Worm (Caenorhabditis elegans) whole organism, young adult: Measurements from ENCODE around the gene peli-1.
"Not testable (repeated sequence)": the region's sequence is repeated elsewhere in the genome, so short reads cannot be mapped to it uniquely, and the experiment has no call there.

ENCODE experiments used
- D2030.7 ChIP-seq: fragments of 200-800 bp; sonication (Bioruptor generic); IDR thresholded peaks from 2 replicates; pipeline ENCODE4 v1.3.6; 2022; ENCODE audit warnings: missing genetic modification reagents, missing genetic modification characterization, missing compliant biosample characterization
- T07F8.4 ChIP-seq: sonication (generic microtip); optimal IDR thresholded peaks from 2 replicates; lab custom pipeline; 2016; ENCODE audit warnings: mild to moderate bottlenecking, missing genetic modification characterization, moderate library complexity, missing compliant biosample characterization
- T26A5.8 ChIP-seq: sonication (generic microtip); optimal IDR thresholded peaks from 2 replicates; lab custom pipeline; 2016; ENCODE audit warnings: missing genetic modification characterization, missing compliant biosample characterization
- Y79H2A.3 ChIP-seq: fragments of 200-800 bp; sonication (Bioruptor generic); conservative IDR thresholded peaks from 2 replicates; pipeline ENCODE4 v1.3.6; 2022; ENCODE audit warnings: missing genetic modification reagents, missing genetic modification characterization, missing compliant biosample characterization
- athp-1 ChIP-seq: sonication (generic microtip); optimal IDR thresholded peaks from 2 replicates; lab custom pipeline; 2017; ENCODE audit warnings: mild to moderate bottlenecking, missing genetic modification characterization, missing compliant biosample characterization
- cebp-1 ChIP-seq, 2 experiments: fragments of 200-800 bp in 1 of 2; sonication (Bioruptor generic) in 1 of 2; sonication (generic microtip) in 1 of 2; IDR thresholded peaks in 1 of 2; optimal IDR thresholded peaks in 1 of 2; 2 replicates each; pipeline versions ENCODE4 v1.3.6 to Lab custom; 2017 to 2022; ENCODE audit warnings: missing compliant biosample characterization in 2 of 2, missing genetic modification characterization in 2 of 2, mild to moderate bottlenecking in 1 of 2, missing genetic modification reagents in 1 of 2, moderate library complexity in 1 of 2
- hrde-1 ChIP-seq: sonication (generic microtip); optimal IDR thresholded peaks from 2 replicates; lab custom pipeline; 2016; ENCODE audit warnings: missing genetic modification characterization, mild to moderate bottlenecking, missing compliant biosample characterization, moderate library complexity, missing genotype, missing genetic modification reagents, borderline replicate concordance
- nfya-1 ChIP-seq: sonication (generic microtip); optimal IDR thresholded peaks from 2 replicates; lab custom pipeline; 2017; ENCODE audit warnings: antibody characterized with exemption, missing compliant biosample characterization, missing genetic modification characterization, borderline replicate concordance; ENCODE audit not compliant: insufficient read depth
- pha-4 ChIP-seq: fragments of 150-350 bp; sonication (generic microtip); optimal IDR thresholded peaks from 2 replicates; lab custom pipeline; 2014; ENCODE audit warnings: missing biosample characterization, missing genetic modification reagents, missing genetic modification characterization
- snpc-4 ChIP-seq, 5 experiments: fragments of 150-350 bp in 1 of 5; sonication (generic microtip) in 4 of 5; optimal IDR thresholded peaks; 2 replicates each; lab custom pipeline; 2014 to 2018; ENCODE audit warnings: missing genetic modification characterization in 5 of 5, missing biosample characterization in 3 of 5, antibody characterized with exemption in 2 of 5, mild to moderate bottlenecking in 2 of 5, missing compliant biosample characterization in 2 of 5, missing genotype in 2 of 5, moderate library complexity in 2 of 5, missing genetic modification reagents in 1 of 5
- tlf-1 ChIP-seq: fragments of 200-800 bp; sonication (Bioruptor generic); optimal IDR thresholded peaks from 2 replicates; lab custom pipeline; 2018; ENCODE audit warnings: mild to moderate bottlenecking, missing genetic modification characterization, missing compliant biosample characterization
- zim-3 ChIP-seq: sonication (generic microtip); optimal IDR thresholded peaks from 2 replicates; lab custom pipeline; 2017; ENCODE audit warnings: mild to moderate bottlenecking, missing genetic modification characterization, moderate library complexity, missing compliant biosample characterization
- ztf-3 ChIP-seq: fragments of 200-800 bp; sonication (Bioruptor generic); optimal IDR thresholded peaks from 2 replicates; lab custom pipeline; 2018; ENCODE audit warnings: mild to moderate bottlenecking, missing genetic modification characterization, missing compliant biosample characterization

DNA sequence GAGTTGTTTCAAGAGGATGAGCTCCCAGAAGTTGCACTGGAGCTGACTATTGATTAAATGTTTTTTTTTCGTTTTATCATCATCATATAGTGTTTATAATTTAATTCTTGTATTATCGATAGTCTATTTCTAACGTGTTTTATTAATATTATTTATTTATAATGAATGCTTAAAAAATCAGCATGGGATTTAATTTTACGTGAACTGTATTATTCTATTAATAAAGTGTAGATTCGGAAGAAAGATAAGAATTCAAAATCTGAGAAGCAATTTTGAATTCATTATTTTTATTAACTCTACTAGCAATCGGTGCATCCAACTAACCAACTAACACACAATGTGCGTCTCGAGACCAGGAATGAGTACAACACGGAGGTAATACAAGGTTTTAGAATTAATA, 42.3 kb upstream of the peli-1 start, which contains the start of gene C14C11.1:
- not testable (repeated sequence) for TF ChIP-seq ztf-3 (GFP tag; lab: Kevin White, UChicago); T07F8.4 (tag; lab: Kevin White, UChicago); nfya-1 (tag; lab: Kevin White, UChicago); cebp-1 (GFP tag; IDR thresholded peaks at IDR 0.05; lab: Robert Waterston, UW); cebp-1 (tag; optimal IDR thresholded peaks at IDR 0.05; lab: Kevin White, UChicago); athp-1; pha-4 (tag; lab: Kevin White, UChicago); Y79H2A.3; D2030.7 (GFP tag; lab: Robert Waterston, UW); hrde-1; zim-3 (tag; lab: Kevin White, UChicago); snpc-4 (GFP tag; optimal IDR thresholded peaks at IDR 0.05; lab: Kevin White, UChicago); snpc-4 (tag; optimal IDR thresholded peaks at IDR 0.05; lab: Kevin White, UChicago); tlf-1 (GFP tag; lab: Kevin White, UChicago); T26A5.8 (tag; lab: Kevin White, UChicago)
